Fruit fly (Drosophila melanogaster) whole organism, wandering third instar larva: Measurements from ENCODE around the gene RpL3.

ENCODE experiments used
- Abd-B ChIP-seq: fragments of >200 bp; optimal IDR thresholded peaks from 2 replicates; lab custom pipeline; 2017; ENCODE audit warnings: missing biosample characterization, missing genetic modification characterization
- CG32264 ChIP-seq: fragments of 200-800 bp; sonication (Bioruptor generic); optimal IDR thresholded peaks from 2 replicates; lab custom pipeline; 2016; ENCODE audit warnings: missing biosample characterization, missing genetic modification characterization
- CG9705 ChIP-seq: fragments of 200-800 bp; sonication (Bioruptor generic); optimal IDR thresholded peaks from 2 replicates; lab custom pipeline; 2018; ENCODE audit warnings: missing biosample characterization, mild to moderate bottlenecking, missing genetic modification characterization
- CrebA ChIP-seq: fragments of 200-800 bp; sonication (Bioruptor generic); optimal IDR thresholded peaks from 2 replicates; lab custom pipeline; 2016; ENCODE audit warnings: missing biosample characterization, mild to moderate bottlenecking, missing genetic modification characterization, borderline replicate concordance
- Dfd ChIP-seq: fragments of >200 bp; optimal IDR thresholded peaks from 2 replicates; lab custom pipeline; 2017; ENCODE audit warnings: missing biosample characterization, missing genetic modification characterization
- Dif ChIP-seq: fragments of 200-275, 200-300 bp; sonication (Bioruptor generic); optimal IDR thresholded peaks from 2 replicates; lab custom pipeline; 2018; ENCODE audit warnings: missing biosample characterization, missing genetic modification characterization; ENCODE audit not compliant: partially characterized antibody
- GATAd ChIP-seq: sonication (Bioruptor generic); optimal IDR thresholded peaks from 2 replicates; lab custom pipeline; 2016; ENCODE audit warnings: missing biosample characterization, missing genetic modification characterization
- HLH106 ChIP-seq: fragments of 200-800 bp; optimal IDR thresholded peaks from 3 replicates; lab custom pipeline; 2019; ENCODE audit warnings: missing biosample characterization, mild to moderate bottlenecking, missing genetic modification characterization, moderate library complexity
- Hnf4 ChIP-seq: fragments of 200-800 bp; sonication (Bioruptor generic); optimal IDR thresholded peaks from 2 replicates; lab custom pipeline; 2016; ENCODE audit warnings: missing biosample characterization, mild to moderate bottlenecking, missing genetic modification characterization
- Hr78 ChIP-seq: fragments of >200 bp; optimal IDR thresholded peaks from 2 replicates; lab custom pipeline; 2017; ENCODE audit warnings: missing biosample characterization, missing genetic modification characterization
- Hr83 ChIP-seq: fragments of 200-300 bp; sonication (Bioruptor generic); optimal IDR thresholded peaks from 2 replicates; lab custom pipeline; 2016; ENCODE audit warnings: missing biosample characterization, mild to moderate bottlenecking, missing genetic modification characterization, moderate library complexity; ENCODE audit not compliant: poor library complexity, severe bottlenecking
- Jra ChIP-seq: sonication (Bioruptor generic); optimal IDR thresholded peaks from 2 replicates; lab custom pipeline; 2016; ENCODE audit warnings: missing biosample characterization, missing genetic modification characterization
- Mio ChIP-seq: sonication (Bioruptor generic); optimal IDR thresholded peaks from 2 replicates; lab custom pipeline; 2016; ENCODE audit warnings: missing biosample characterization, missing genetic modification characterization
- Myc ChIP-seq: fragments of >200 bp; optimal IDR thresholded peaks from 2 replicates; lab custom pipeline; 2017
- N ChIP-seq: fragments of >200 bp; optimal IDR thresholded peaks from 2 replicates; lab custom pipeline; 2018; ENCODE audit warnings: missing biosample characterization, missing external identifiers, missing genetic modification characterization
- OdsH ChIP-seq: fragments of 200-800 bp; sonication (Bioruptor generic); optimal IDR thresholded peaks from 2 replicates; lab custom pipeline; 2016; ENCODE audit warnings: missing biosample characterization, mild to moderate bottlenecking, missing genetic modification characterization
- Rel ChIP-seq, 2 experiments: fragments of 200-800 bp; sonication (Bioruptor generic) in 1 of 2; optimal IDR thresholded peaks; 2 replicates in 1 of 2; 3 replicates in 1 of 2; lab custom pipeline; 2016 to 2019; ENCODE audit warnings: mild to moderate bottlenecking in 2 of 2, missing biosample characterization in 2 of 2, missing genetic modification characterization in 2 of 2, moderate library complexity in 1 of 2
- Sp1 ChIP-seq: fragments of 200-800 bp; sonication (Bioruptor generic); optimal IDR thresholded peaks from 3 replicates; lab custom pipeline; 2019; ENCODE audit warnings: missing biosample characterization, mild to moderate bottlenecking, missing genetic modification characterization, moderate library complexity
- Vsx2 ChIP-seq: fragments of 200-300, 225-300 bp; sonication (Bioruptor generic); optimal IDR thresholded peaks from 2 replicates; lab custom pipeline; 2018; ENCODE audit warnings: missing biosample characterization, missing genetic modification characterization; ENCODE audit not compliant: partially characterized antibody
- br ChIP-seq: fragments of 200-800 bp; sonication (Bioruptor generic); optimal IDR thresholded peaks from 2 replicates; lab custom pipeline; 2016; ENCODE audit warnings: missing biosample characterization, missing genetic modification characterization
- brk ChIP-seq: fragments of 200-800 bp; sonication (Bioruptor generic); optimal IDR thresholded peaks from 2 replicates; lab custom pipeline; 2016; ENCODE audit warnings: missing biosample characterization, mild to moderate bottlenecking, missing genetic modification characterization
- dl ChIP-seq, 2 experiments: fragments of 175-275, 200-275 bp in 1 of 2; fragments of 200-275 bp in 1 of 2; sonication (Bioruptor generic); optimal IDR thresholded peaks; lab custom pipeline; 2018; ENCODE audit warnings: mild to moderate bottlenecking in 2 of 2, missing biosample characterization in 2 of 2, missing genetic modification characterization in 2 of 2, moderate library complexity in 2 of 2; ENCODE audit not compliant: partially characterized antibody in 2 of 2, insufficient read depth in 1 of 2
- dmrt93B ChIP-seq: fragments of 200-800 bp; sonication (Bioruptor generic); optimal IDR thresholded peaks from 2 replicates; lab custom pipeline; 2018; ENCODE audit warnings: missing biosample characterization, mild to moderate bottlenecking, missing genetic modification characterization
- dsf ChIP-seq: sonication (Bioruptor generic); optimal IDR thresholded peaks from 2 replicates; lab custom pipeline; 2016; ENCODE audit warnings: missing biosample characterization, missing genetic modification characterization, borderline replicate concordance
- ey ChIP-seq: fragments of 200-800 bp; sonication (Bioruptor generic); optimal IDR thresholded peaks from 2 replicates; lab custom pipeline; 2016; ENCODE audit warnings: missing biosample characterization, missing genetic modification characterization
- foxo ChIP-seq, 2 experiments: fragments of 200-800 bp; sonication (Bioruptor generic); optimal IDR thresholded peaks; 2 replicates in 1 of 2; 3 replicates in 1 of 2; lab custom pipeline; 2016 to 2017; ENCODE audit warnings: missing biosample characterization in 2 of 2, missing genetic modification characterization in 2 of 2
- fru ChIP-seq: fragments of 200-800 bp; sonication (Bioruptor generic); optimal IDR thresholded peaks from 3 replicates; lab custom pipeline; 2016; ENCODE audit warnings: missing biosample characterization, mild to moderate bottlenecking, missing genetic modification characterization
- h ChIP-seq: fragments of 200-800 bp; sonication (Bioruptor generic); optimal IDR thresholded peaks from 3 replicates; lab custom pipeline; 2016; ENCODE audit warnings: missing biosample characterization, mild to moderate bottlenecking, missing genetic modification characterization
- jim ChIP-seq: fragments of 175-275, 200-325 bp; sonication (Bioruptor generic); optimal IDR thresholded peaks from 2 replicates; lab custom pipeline; 2016; ENCODE audit warnings: missing biosample characterization, mild to moderate bottlenecking, missing genetic modification characterization
- lola ChIP-seq: fragments of >200 bp; optimal IDR thresholded peaks from 2 replicates; lab custom pipeline; 2017; ENCODE audit warnings: missing biosample characterization, missing genetic modification characterization
- pan ChIP-seq: fragments of >200 bp; optimal IDR thresholded peaks from 2 replicates; lab custom pipeline; 2017
- psq ChIP-seq: fragments of 200-800 bp; sonication (Bioruptor generic); optimal IDR thresholded peaks from 3 replicates; lab custom pipeline; 2017; ENCODE audit warnings: missing biosample characterization, mild to moderate bottlenecking, missing genetic modification characterization, moderate library complexity
- rgr ChIP-seq: fragments of 200-800 bp; sonication (Bioruptor generic); optimal IDR thresholded peaks from 3 replicates; lab custom pipeline; 2016; ENCODE audit warnings: missing biosample characterization, mild to moderate bottlenecking, missing genetic modification characterization
- sage ChIP-seq: fragments of 200-800 bp; sonication (Bioruptor generic); optimal IDR thresholded peaks from 2 replicates; lab custom pipeline; 2016; ENCODE audit warnings: missing biosample characterization, mild to moderate bottlenecking, missing genetic modification characterization
- sv ChIP-seq: fragments of 200-800 bp; sonication (Bioruptor generic); optimal IDR thresholded peaks from 3 replicates; lab custom pipeline; 2016; ENCODE audit warnings: missing biosample characterization, missing genetic modification characterization
- tai ChIP-seq: sonication (Bioruptor generic); optimal IDR thresholded peaks from 2 replicates; lab custom pipeline; 2016; ENCODE audit warnings: missing biosample characterization, missing genetic modification characterization
- usp ChIP-seq: fragments of >200 bp; optimal IDR thresholded peaks from 2 replicates; lab custom pipeline; 2017; ENCODE audit warnings: missing biosample characterization, missing genetic modification characterization
- woc ChIP-seq: sonication (Bioruptor generic); optimal IDR thresholded peaks from 2 replicates; lab custom pipeline; 2016; ENCODE audit warnings: missing biosample characterization, mild to moderate bottlenecking, missing genetic modification characterization

Gene RpL3

DNA sequence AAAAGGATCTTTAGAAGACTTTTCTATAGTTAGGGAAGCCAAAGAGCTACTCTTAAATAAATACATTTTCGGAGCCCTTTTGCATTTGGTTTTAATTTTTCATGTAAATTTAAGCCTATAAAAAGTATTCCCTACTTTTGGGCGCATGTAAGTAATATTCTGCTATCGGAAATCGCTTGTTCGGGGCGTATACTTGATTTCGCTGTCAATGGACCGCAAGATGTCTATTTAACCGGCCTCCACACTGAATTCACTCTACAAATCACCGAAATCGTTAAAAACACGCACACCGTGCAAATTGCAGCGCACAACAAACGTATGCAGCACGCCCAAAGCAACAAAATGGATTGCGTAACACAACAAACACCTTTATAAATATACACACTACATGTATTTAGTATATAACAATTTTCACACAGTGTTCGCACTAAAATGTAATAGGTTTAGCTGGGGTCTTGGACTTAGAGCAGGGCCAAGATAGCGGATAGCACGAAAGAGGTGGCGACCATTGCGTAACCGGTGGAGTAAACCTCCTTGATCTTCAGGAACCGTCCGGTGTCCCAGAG, 12.8 kb upstream of the RpL3 start:
- no peak for TF ChIP-seq GATAd (GFP tag; lab: Kevin White, UChicago)
- TF ChIP-seq Jra (GFP tag; lab: Kevin White, UChicago), result no peak
- no peak for TF ChIP-seq OdsH (GFP tag; lab: Kevin White, UChicago)
- no peak for TF ChIP-seq h (GFP tag; lab: Kevin White, UChicago)
- TF ChIP-seq brk, result peak; percentile 6
- TF ChIP-seq tai (GFP tag; lab: Kevin White, UChicago), result no peak
- TF ChIP-seq Vsx2 (GFP tag; lab: Kevin White, UChicago), result no peak
- TF ChIP-seq Hnf4, result no peak
- TF ChIP-seq Myc (lab: Kevin White, UChicago), result peak; percentile 13
- TF ChIP-seq CG9705, result no peak
- no peak for TF ChIP-seq Hr83 (GFP tag; lab: Kevin White, UChicago)

DNA sequence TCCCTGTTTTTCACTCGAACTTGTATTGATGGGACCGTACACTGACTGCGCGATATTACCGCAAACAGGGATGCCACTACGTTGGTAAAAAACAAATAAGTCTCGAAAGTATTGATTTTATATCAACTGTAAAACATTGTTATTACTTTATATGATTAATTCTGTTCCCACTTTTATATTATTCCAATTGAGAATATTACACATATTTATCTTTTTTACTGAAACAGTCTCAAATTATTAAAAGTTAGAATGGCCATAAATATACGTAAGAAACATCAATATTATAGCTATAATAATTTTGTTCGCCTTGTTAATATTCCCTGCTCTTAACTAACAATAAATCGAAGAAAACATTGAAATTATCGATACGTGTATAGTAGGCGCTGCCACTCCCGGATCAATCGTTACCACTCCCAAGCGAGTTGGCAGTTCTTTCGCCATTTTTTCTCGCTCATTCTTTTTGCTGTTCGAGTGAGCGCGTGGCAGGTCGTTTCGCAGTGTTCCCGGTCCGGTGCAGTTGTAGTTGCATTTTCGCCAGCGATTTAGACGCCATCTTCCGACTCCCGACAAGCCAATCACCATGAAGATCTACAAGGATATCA, 11.8 kb upstream of the RpL3 start, which contains the start of the genes SdhC and Tctp:
Gene SdhC (minus strand): TSS at position 49 of the 602 bp plus-strand sequence.
Gene Tctp (plus strand): TSS at position 447 of the 602 bp plus-strand sequence.
- TF ChIP-seq Hr78 (GFP tag; lab: Kevin White, UChicago) (no peak), CG9705 (peak; percentile 17), rgr (GFP tag; lab: Kevin White, UChicago) (peak; percentile 57), dl (GFP tag; optimal IDR thresholded peaks at IDR 0.05; lab: Kevin White, UChicago; ENCODE audit: insufficient read depth in 1 of 2, partially characterized antibody in 2 of 2) (no peak), h (GFP tag; lab: Kevin White, UChicago) (peak; percentile 64), CG32264 (GFP tag; lab: Kevin White, UChicago) (no peak), GATAd (GFP tag; lab: Kevin White, UChicago) (no peak), br (peak; percentile 40), OdsH (GFP tag; lab: Kevin White, UChicago) (peak; percentile 13), sage (GFP tag; lab: Kevin White, UChicago) (no peak), Hr83 (GFP tag; lab: Kevin White, UChicago) (peak; percentile 82), lola (GFP tag; lab: Kevin White, UChicago) (no peak), Hnf4 (peak; percentile 66), dmrt93B (peak; percentile 24), Myc (lab: Kevin White, UChicago) (peak; percentile 51), dsf (GFP tag; lab: Kevin White, UChicago) (peak; percentile 46), tai (GFP tag; lab: Kevin White, UChicago) (no peak), pan (lab: Kevin White, UChicago) (no peak), psq (GFP tag; lab: Kevin White, UChicago) (peak; percentile 63), fru (GFP tag; lab: Kevin White, UChicago) (peak; percentile 63), Sp1 (GFP tag; lab: Kevin White, UChicago) (peak; percentile 66), Jra (GFP tag; lab: Kevin White, UChicago) (peak; percentile 65), foxo (GFP tag; optimal IDR thresholded peaks at IDR 0.05; lab: Kevin White, UChicago) (peak in 1 of 2 experiments; percentile 71), usp (GFP tag; lab: Kevin White, UChicago) (no peak), N (no peak), Mio (GFP tag; lab: Kevin White, UChicago) (no peak), Dfd (no peak), sv (GFP tag; lab: Kevin White, UChicago) (peak; percentile 58), Vsx2 (GFP tag; lab: Kevin White, UChicago) (no peak), Rel (GFP tag; optimal IDR thresholded peaks at IDR 0.05; lab: Kevin White, UChicago) (no peak), Rel (tag; optimal IDR thresholded peaks at IDR 0.05; lab: Kevin White, UChicago) (peak; percentile 52), Abd-B (no peak), ey (GFP tag; lab: Kevin White, UChicago) (peak; percentile 49), HLH106 (tag; lab: Kevin White, UChicago) (peak; percentile 43), CrebA (GFP tag; lab: Kevin White, UChicago) (no peak), Dif (GFP tag; lab: Kevin White, UChicago) (peak; percentile 72), jim (GFP tag; lab: Kevin White, UChicago) (no peak), woc (GFP tag; lab: Kevin White, UChicago) (peak; percentile 48), brk (peak; percentile 77)
